Worm (Caenorhabditis elegans) whole organism, mixed stage, embryonic: ENCODE data around the gene W05H5.1.

Source experiments
- M03D4.4 ChIP-seq: sonication (generic microtip); optimal IDR thresholded peaks from 2 replicates; lab custom pipeline; 2017; ENCODE audit warnings: mild to moderate bottlenecking, missing genetic modification characterization, missing compliant biosample characterization
- blmp-1 ChIP-seq: fragments of 150-350 bp; optimal IDR thresholded peaks from 2 replicates; lab custom pipeline; 2014; ENCODE audit warnings: missing biosample characterization, missing genetic modification characterization
- ceh-39 ChIP-seq: fragments of 150-350 bp; optimal IDR thresholded peaks from 2 replicates; lab custom pipeline; 2014; ENCODE audit warnings: missing biosample characterization, missing genetic modification characterization
- ceh-43 ChIP-seq: fragments of 200-800 bp; sonication (Bioruptor generic); optimal IDR thresholded peaks from 2 replicates; lab custom pipeline; 2018; ENCODE audit warnings: mild to moderate bottlenecking, missing genetic modification characterization, moderate library complexity, missing compliant biosample characterization
- ceh-83 ChIP-seq: fragments of 200-800 bp; sonication (Bioruptor generic); optimal IDR thresholded peaks from 2 replicates; lab custom pipeline; 2018; ENCODE audit warnings: mild to moderate bottlenecking, missing genetic modification characterization, missing compliant biosample characterization
- ces-1 ChIP-seq: fragments of 150-350 bp; optimal IDR thresholded peaks from 2 replicates; lab custom pipeline; 2014; ENCODE audit warnings: missing biosample characterization, missing genetic modification reagents, missing genetic modification characterization
- cnd-1 ChIP-seq: fragments of 200-800 bp; sonication (Bioruptor generic); optimal IDR thresholded peaks from 2 replicates; lab custom pipeline; 2018; ENCODE audit warnings: mild to moderate bottlenecking, missing genetic modification characterization, missing compliant biosample characterization
- drap-1 ChIP-seq: fragments of 200-800 bp; sonication (Bioruptor generic); optimal IDR thresholded peaks from 3 replicates; lab custom pipeline; 2018; ENCODE audit warnings: mild to moderate bottlenecking, missing genetic modification characterization, missing compliant biosample characterization
- elt-1 ChIP-seq: sonication (generic microtip); optimal IDR thresholded peaks from 2 replicates; lab custom pipeline; 2017; ENCODE audit warnings: missing genetic modification characterization, mild to moderate bottlenecking, missing compliant biosample characterization, antibody characterized with exemption, moderate library complexity, borderline replicate concordance; ENCODE audit not compliant: insufficient read depth
- elt-3 ChIP-seq: fragments of 150-350 bp; optimal IDR thresholded peaks from 2 replicates; lab custom pipeline; 2014; ENCODE audit warnings: missing biosample characterization, missing genetic modification characterization
- flh-1 ChIP-seq: fragments of 200-800 bp; sonication (Bioruptor generic); optimal IDR thresholded peaks from 2 replicates; lab custom pipeline; 2018; ENCODE audit warnings: mild to moderate bottlenecking, missing genetic modification characterization, moderate library complexity, missing compliant biosample characterization
- ham-2 ChIP-seq: fragments of 200-800 bp; sonication (Bioruptor generic); optimal IDR thresholded peaks from 2 replicates; lab custom pipeline; 2018; ENCODE audit warnings: mild to moderate bottlenecking, missing genetic modification characterization, missing compliant biosample characterization
- hlh-1 ChIP-seq: fragments of 150-350 bp; optimal IDR thresholded peaks from 2 replicates; lab custom pipeline; 2014; ENCODE audit warnings: missing biosample characterization, missing genetic modification reagents, missing genetic modification characterization
- lin-13 ChIP-seq: fragments of 150-350 bp; optimal IDR thresholded peaks from 2 replicates; lab custom pipeline; 2014; ENCODE audit warnings: missing biosample characterization, missing genetic modification characterization
- lsy-2 ChIP-seq: fragments of 150-350 bp; optimal IDR thresholded peaks from 2 replicates; lab custom pipeline; 2014; ENCODE audit warnings: missing biosample characterization, missing genetic modification characterization
- mab-5 ChIP-seq: fragments of 150-350 bp; optimal IDR thresholded peaks from 2 replicates; lab custom pipeline; 2014; ENCODE audit warnings: missing biosample characterization, missing genetic modification characterization
- mep-1 ChIP-seq: fragments of 150-350 bp; optimal IDR thresholded peaks from 2 replicates; lab custom pipeline; 2017; ENCODE audit warnings: missing biosample characterization, missing genetic modification reagents, missing genetic modification characterization, inconsistent platforms
- mls-2 ChIP-seq: sonication (generic microtip); optimal IDR thresholded peaks from 2 replicates; lab custom pipeline; 2016; ENCODE audit warnings: mild to moderate bottlenecking, missing genetic modification characterization, moderate library complexity, missing compliant biosample characterization
- nhr-12 ChIP-seq: fragments of 150-350 bp; optimal IDR thresholded peaks from 2 replicates; lab custom pipeline; 2014; ENCODE audit warnings: missing biosample characterization, missing genetic modification characterization
- nhr-2 ChIP-seq: fragments of 150-350 bp; optimal IDR thresholded peaks from 2 replicates; lab custom pipeline; 2014; ENCODE audit warnings: missing biosample characterization, missing genetic modification characterization
- nhr-237 ChIP-seq: fragments of 150-350 bp; optimal IDR thresholded peaks from 2 replicates; lab custom pipeline; 2014; ENCODE audit warnings: missing biosample characterization, missing genetic modification characterization
- nhr-28 ChIP-seq: fragments of 150-350 bp; optimal IDR thresholded peaks from 2 replicates; lab custom pipeline; 2014; ENCODE audit warnings: missing biosample characterization, missing genetic modification characterization
- nhr-76 ChIP-seq: sonication (generic microtip); optimal IDR thresholded peaks from 2 replicates; lab custom pipeline; 2017; ENCODE audit warnings: missing biosample characterization, missing genetic modification characterization
- pha-4 ChIP-seq: fragments of 150-350 bp; optimal IDR thresholded peaks from 2 replicates; lab custom pipeline; 2018; ENCODE audit warnings: missing biosample characterization, missing genetic modification reagents, missing genetic modification characterization
- sem-2 ChIP-seq: fragments of 200-800 bp; sonication (Bioruptor generic); optimal IDR thresholded peaks from 2 replicates; lab custom pipeline; 2018; ENCODE audit warnings: mild to moderate bottlenecking, missing genetic modification characterization, missing compliant biosample characterization
- sptf-1 ChIP-seq: sonication (generic microtip); optimal IDR thresholded peaks from 2 replicates; lab custom pipeline; 2017; ENCODE audit warnings: mild to moderate bottlenecking, missing genetic modification characterization, moderate library complexity, missing compliant biosample characterization
- tbx-8 ChIP-seq: fragments of 200-800 bp; sonication (Bioruptor generic); optimal IDR thresholded peaks from 2 replicates; lab custom pipeline; 2018; ENCODE audit warnings: mild to moderate bottlenecking, missing genetic modification characterization, moderate library complexity, missing compliant biosample characterization
- unc-39 ChIP-seq: fragments of 150-350 bp; optimal IDR thresholded peaks from 2 replicates; lab custom pipeline; 2014; ENCODE audit warnings: missing biosample characterization, missing genetic modification characterization
- unc-62 ChIP-seq: fragments of 150-350 bp; optimal IDR thresholded peaks from 2 replicates; lab custom pipeline; 2014; ENCODE audit warnings: missing biosample characterization, missing genetic modification reagents, missing genetic modification characterization
- zip-8 ChIP-seq: fragments of 150-350 bp; optimal IDR thresholded peaks from 2 replicates; lab custom pipeline; 2014; ENCODE audit warnings: missing biosample characterization, missing genetic modification characterization
- ztf-11 ChIP-seq: fragments of 150-350 bp; optimal IDR thresholded peaks from 2 replicates; lab custom pipeline; 2014; ENCODE audit warnings: missing biosample characterization, missing genetic modification characterization

Gene W05H5.1

DNA sequence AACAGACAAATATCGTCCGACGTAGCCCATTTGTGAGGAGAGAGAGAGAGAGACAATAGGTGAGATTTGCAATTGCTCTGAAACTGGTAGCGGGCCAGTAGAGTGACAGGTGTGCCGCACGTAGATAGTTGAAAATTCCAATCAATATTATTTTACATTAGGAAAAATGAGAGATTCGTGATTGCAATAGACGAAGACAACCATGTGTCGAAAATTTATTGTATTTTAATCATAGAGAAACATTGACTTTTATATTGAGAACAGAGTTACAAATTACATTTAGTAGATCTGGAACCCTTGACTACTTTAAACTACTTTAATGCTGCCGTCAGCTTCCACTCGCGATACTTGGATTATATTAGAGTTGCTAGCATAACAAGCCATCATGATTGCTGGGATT lies 32.2 kb downstream of the W05H5.1 start, which contains the start of gene Y57A10C.1:
Gene Y57A10C.1, minus strand, starts transcription at position 101 of the 400 bp plus-strand sequence.
- TF ChIP-seq lin-13 (tag; lab: Kevin White, UChicago): no peak
- no peak for TF ChIP-seq blmp-1

DNA sequence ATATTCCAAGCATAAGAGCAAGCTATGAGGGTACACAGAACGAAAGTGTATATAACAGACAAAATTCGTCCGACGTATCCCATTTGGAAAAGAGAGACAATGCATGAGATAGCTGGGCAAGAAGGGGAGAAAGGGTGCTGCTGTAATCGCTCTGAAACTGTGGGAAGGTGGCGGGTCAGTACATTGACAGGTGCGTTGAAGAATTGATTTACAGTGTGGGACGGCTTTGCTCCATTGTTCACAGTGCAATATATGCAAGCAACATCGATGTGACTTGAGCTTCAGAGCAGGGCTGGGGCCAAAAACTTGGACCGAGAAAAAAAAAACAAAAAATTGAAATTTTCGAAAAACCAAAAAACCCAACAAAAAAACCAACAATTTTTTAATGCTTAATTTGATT lies 34.5 kb downstream of the W05H5.1 start, which contains the start of gene F57G9.3:
Gene F57G9.3, minus strand, starts transcription at position 101 of the 400 bp plus-strand sequence.
- TF ChIP-seq lsy-2 (tag; lab: Kevin White, UChicago) (no peak), drap-1 (no peak), sptf-1 (tag; lab: Kevin White, UChicago) (no peak), nhr-76 (tag; lab: Kevin White, UChicago) (no peak), mab-5 (tag; lab: Kevin White, UChicago) (no peak), hlh-1 (no peak), ztf-11 (no peak), ham-2 (GFP tag; lab: Kevin White, UChicago) (no peak), nhr-2 (tag; lab: Kevin White, UChicago) (no peak), flh-1 (GFP tag; lab: Kevin White, UChicago) (no peak), pha-4 (tag; lab: Kevin White, UChicago) (no peak)
- TF ChIP-seq, all 35 proteins: peak for 0

DNA sequence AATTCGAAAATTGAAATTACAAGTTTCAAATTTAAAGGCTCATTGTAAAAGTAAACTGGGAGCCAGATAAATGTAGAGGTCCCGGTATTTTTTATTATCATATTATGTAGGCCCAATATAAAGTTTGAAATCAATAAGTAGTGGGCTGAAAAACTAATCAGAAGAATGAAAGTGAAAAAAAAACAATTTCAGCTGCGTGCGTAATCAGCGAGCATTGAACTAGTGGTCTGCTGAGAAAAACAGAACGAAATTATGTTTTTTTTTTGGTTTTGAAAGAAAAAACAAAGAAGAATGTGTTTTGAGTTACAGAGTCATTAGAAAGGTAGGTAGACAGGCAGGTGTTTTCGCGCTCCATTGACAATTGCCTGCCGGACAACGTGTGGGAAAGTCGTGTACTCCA lies 35.9 kb downstream of the W05H5.1 start, which contains the start of gene sre-31:
Gene sre-31, minus strand, starts transcription at position 101 of the 400 bp plus-strand sequence.
- TF ChIP-seq lsy-2 (tag; lab: Kevin White, UChicago) (no peak), ceh-39 (tag; lab: Kevin White, UChicago) (no peak), sptf-1 (tag; lab: Kevin White, UChicago) (no peak)

DNA sequence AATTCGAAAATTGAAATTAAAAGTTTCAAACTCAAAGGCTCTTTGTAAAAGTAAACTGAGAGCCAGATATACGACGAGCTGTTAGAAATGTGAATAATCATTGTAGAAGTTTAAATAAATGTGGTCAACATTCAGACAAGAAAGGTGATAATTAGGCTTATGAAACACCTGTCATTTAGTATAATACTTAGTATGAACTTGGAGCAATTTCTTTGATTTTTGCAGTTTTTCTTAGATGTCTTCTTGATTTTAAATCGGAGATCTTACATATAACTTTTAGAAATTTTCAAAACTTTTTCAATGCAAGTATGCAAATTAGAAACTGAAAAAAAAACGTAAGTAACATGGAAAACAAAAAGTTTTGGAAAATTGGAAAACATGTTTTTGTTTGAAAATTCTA lies 38.2 kb downstream of the W05H5.1 start, which contains the start of gene sre-30:
Gene sre-30, minus strand, starts transcription at position 101 of the 400 bp plus-strand sequence.
- TF ChIP-seq mls-2 (tag; lab: Kevin White, UChicago) (no peak), sem-2 (GFP tag; lab: Kevin White, UChicago) (no peak), tbx-8 (no peak), nhr-76 (tag; lab: Kevin White, UChicago) (no peak), unc-39 (tag; lab: Kevin White, UChicago) (no peak), ham-2 (GFP tag; lab: Kevin White, UChicago) (no peak), ceh-43 (no peak), pha-4 (tag; lab: Kevin White, UChicago) (no peak), hlh-1 (no peak), nhr-2 (tag; lab: Kevin White, UChicago) (no peak), unc-62 (GFP tag; lab: Kevin White, UChicago) (no peak), zip-8 (tag; lab: Kevin White, UChicago) (no peak), mep-1 (tag; lab: Kevin White, UChicago) (no peak), elt-3 (tag; lab: Kevin White, UChicago) (no peak), drap-1 (no peak), nhr-237 (tag; lab: Kevin White, UChicago) (no peak), M03D4.4 (tag; lab: Kevin White, UChicago) (no peak), cnd-1 (tag; lab: Kevin White, UChicago) (no peak), nhr-12 (tag; lab: Kevin White, UChicago) (no peak), lin-13 (tag; lab: Kevin White, UChicago) (no peak)
- TF ChIP-seq, all 35 proteins: peak for 0

DNA sequence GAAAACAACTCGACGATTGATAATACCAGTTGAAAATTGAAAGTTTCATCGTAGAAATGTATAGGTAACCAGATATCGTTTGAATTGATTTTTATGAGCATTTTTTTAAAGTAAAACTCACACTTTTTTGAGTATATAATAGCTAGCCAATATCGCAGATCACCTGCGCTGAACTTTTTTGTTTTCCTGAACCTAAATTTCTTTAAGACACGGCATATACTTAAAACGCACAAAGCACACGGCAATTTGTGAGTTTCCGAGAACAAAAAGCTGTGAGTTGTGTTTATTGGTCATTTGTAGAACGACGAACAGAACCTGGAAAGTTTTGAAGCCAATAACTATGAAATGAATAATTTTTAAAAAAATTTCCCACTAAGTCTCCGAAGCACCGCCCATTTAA lies 42.8 kb downstream of the W05H5.1 start, which contains the start of gene sre-29:
Gene sre-29, minus strand, starts transcription at position 101 of the 400 bp plus-strand sequence.
- TF ChIP-seq nhr-237 (tag; lab: Kevin White, UChicago) (no peak), nhr-28 (tag; lab: Kevin White, UChicago) (no peak), ceh-83 (GFP tag; lab: Kevin White, UChicago) (no peak), ces-1 (GFP tag; lab: Kevin White, UChicago) (no peak), unc-62 (GFP tag; lab: Kevin White, UChicago) (no peak), mep-1 (tag; lab: Kevin White, UChicago) (no peak)
- TF ChIP-seq, all 35 proteins: peak for 0

DNA sequence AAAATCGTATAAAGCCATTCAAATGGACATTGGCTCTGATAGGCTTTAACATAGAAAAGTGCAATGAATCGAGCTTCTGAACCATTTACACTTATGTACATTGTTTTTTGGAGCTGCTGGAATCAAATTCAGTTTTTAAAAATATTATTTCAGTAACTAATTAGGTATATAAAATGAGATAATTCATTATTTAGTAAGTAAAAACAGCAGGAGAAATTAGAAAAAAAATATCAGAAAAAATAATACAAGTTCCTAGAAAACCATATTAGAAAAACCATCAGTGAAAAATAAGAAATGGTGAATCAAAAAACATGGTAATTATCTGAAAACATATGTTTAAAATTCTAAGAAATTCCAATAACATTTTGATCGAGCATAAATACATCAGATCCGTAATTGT lies 46.9 kb downstream of the W05H5.1 start, which contains the start of gene F57G9.7:
Gene F57G9.7, minus strand, starts transcription at position 101 of the 400 bp plus-strand sequence.
- TF ChIP-seq nhr-12 (tag; lab: Kevin White, UChicago) (no peak), M03D4.4 (tag; lab: Kevin White, UChicago) (no peak), drap-1 (no peak), nhr-28 (tag; lab: Kevin White, UChicago) (no peak), elt-1 (tag; lab: Kevin White, UChicago) (no peak)
